Worm (Caenorhabditis elegans): ENCODE results near the gene Y53F4B.14.

Gene Y53F4B.14

DNA sequence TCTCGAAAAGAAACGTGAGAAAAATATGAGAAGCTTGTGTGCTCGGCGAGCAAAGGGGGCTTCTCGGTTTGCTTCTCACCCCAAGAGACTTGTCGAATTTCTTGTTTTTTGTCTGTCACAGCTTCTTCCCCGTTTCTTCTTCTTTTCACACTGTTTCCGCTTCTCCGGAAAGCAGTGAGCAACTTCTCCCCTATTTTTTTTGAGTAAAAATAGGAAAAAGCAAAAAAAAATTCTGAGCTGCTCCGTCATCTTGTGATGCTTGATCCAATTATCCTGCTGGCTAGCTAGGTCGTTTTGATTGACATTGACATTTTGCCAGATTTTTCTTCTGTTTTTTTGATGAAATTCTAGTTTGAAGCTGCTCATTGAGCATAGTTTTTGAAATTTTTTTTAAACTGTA is 23.4 kb upstream of the Y53F4B.14 start, which contains the start of gene Y53F4B.51:
Gene Y53F4B.51, minus strand, starts transcription at position 63 of the 400 bp plus-strand sequence.
- TF ChIP-seq ZK546.5 (tag; optimal IDR thresholded peaks at IDR 0.05) (no peak), mab-5 (tag; optimal IDR thresholded peaks at IDR 0.05) (no peak), dmd-4 (tag; optimal IDR thresholded peaks at IDR 0.05) (no peak), nhr-21 (tag; optimal IDR thresholded peaks at IDR 0.05) (no peak), unc-62 (GFP tag; optimal IDR thresholded peaks at IDR 0.05) (no peak), ceh-82 (tag; optimal IDR thresholded peaks at IDR 0.05) (no peak), aly-2 (tag; optimal IDR thresholded peaks at IDR 0.05) (no peak), elt-1 (tag; optimal IDR thresholded peaks at IDR 0.05) (no peak)

DNA sequence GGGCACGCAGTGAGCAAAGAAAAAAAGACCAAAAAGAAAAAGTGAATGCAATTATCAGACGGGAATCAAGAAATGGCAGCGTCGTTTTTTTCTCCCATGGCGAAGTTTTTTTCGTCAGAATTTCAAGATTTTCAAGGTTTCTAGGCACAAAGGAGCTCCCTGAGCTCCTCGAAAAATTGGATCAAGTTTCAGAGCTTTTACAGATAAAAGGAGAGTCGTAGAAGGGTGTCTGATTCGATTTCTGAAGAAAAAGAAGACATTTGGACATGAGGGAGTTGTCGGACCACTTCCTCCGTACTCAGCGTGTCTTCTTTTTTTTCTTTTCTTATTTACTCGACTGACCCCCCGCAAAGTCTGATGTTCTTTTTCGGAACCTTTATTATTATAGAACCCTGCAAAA is 22.1 kb upstream of the Y53F4B.14 start:
- no peak for TF ChIP-seq lin-39 (tag; optimal IDR thresholded peaks at IDR 0.05)
- no peak for TF ChIP-seq mab-5 (tag; optimal IDR thresholded peaks at IDR 0.05)
- no peak for TF ChIP-seq sem-4 (tag; optimal IDR thresholded peaks at IDR 0.05)
- no peak for TF ChIP-seq mbf-1 (tag; optimal IDR thresholded peaks at IDR 0.05)
- TF ChIP-seq ceh-82 (tag; optimal IDR thresholded peaks at IDR 0.05), result no peak
- no peak for TF ChIP-seq blmp-1 (tag; optimal IDR thresholded peaks at IDR 0.05; ENCODE audit: insufficient read depth)
- no peak for TF ChIP-seq nhr-129 (tag; optimal IDR thresholded peaks at IDR 0.05)
- TF ChIP-seq nhr-21 (tag; optimal IDR thresholded peaks at IDR 0.05), result no peak
- TF ChIP-seq fos-1 (tag; optimal IDR thresholded peaks at IDR 0.05), result no peak

- TF ChIP-seq elt-3 (tag; optimal IDR thresholded peaks at IDR 0.05) (no peak), unc-39 (tag; optimal IDR thresholded peaks at IDR 0.05) (no peak), nhr-21 (tag; optimal IDR thresholded peaks at IDR 0.05) (no peak), mab-5 (tag; optimal IDR thresholded peaks at IDR 0.05) (no peak), unc-55 (GFP tag; optimal IDR thresholded peaks at IDR 0.05) (no peak), ZK546.5 (tag; optimal IDR thresholded peaks at IDR 0.05) (no peak), nhr-129 (tag; optimal IDR thresholded peaks at IDR 0.05) (no peak)
These were observed 18.9 kb upstream of the Y53F4B.14 start, which contains the start of gene Y53F4B.12 for ce11 chrII:15018923-15019322. Y53F4B.12 (plus strand) TSS chrII:15019223.

DNA sequence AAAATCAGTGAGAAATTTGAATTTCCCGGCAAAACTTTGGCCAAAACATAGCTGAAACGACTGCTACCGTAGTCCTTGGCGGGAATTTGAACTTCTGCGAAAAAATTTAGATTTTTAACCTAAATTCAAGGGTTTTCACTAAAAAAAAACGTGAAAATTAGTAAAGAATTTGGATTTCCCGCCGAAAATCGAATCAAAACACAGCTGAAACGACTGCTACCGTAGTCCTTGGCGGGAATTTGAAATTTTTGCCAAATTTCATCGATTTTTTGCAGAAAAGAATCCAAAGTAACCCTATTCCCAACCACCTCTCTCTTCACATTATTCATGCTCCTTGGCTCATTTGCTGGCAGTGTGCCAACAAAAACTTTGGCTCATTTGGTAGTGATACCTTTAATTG is 12.7 kb upstream of the Y53F4B.14 start:
- TF ChIP-seq lin-39 (tag; optimal IDR thresholded peaks at IDR 0.05), result no peak
- TF ChIP-seq lsy-2 (tag; optimal IDR thresholded peaks at IDR 0.05), result peak in 1 of 2 experiments; percentile 53
- no peak for TF ChIP-seq lin-13 (GFP tag; optimal IDR thresholded peaks at IDR 0.05)

- TF ChIP-seq fos-1 (tag; optimal IDR thresholded peaks at IDR 0.05), result peak; percentile 97
- no peak for TF ChIP-seq elt-3 (tag; optimal IDR thresholded peaks at IDR 0.05)
- TF ChIP-seq blmp-1 (tag; optimal IDR thresholded peaks at IDR 0.05; ENCODE audit: insufficient read depth), result peak; percentile 87
- 0 out of 2 replicates have a peak, but pooled peaks have one; percentile 26 for TF ChIP-seq ztf-1 (GFP tag; conservative IDR thresholded peaks at IDR 0.05)
- peak; percentile 45 for TF ChIP-seq zag-1 (tag; optimal IDR thresholded peaks at IDR 0.05)
- peak; percentile 95 for TF ChIP-seq gmeb-1 (tag; optimal IDR thresholded peaks at IDR 0.05)
- peak; percentile 100 for TF ChIP-seq sma-3 (GFP tag; optimal IDR thresholded peaks at IDR 0.05)
- peak; percentile 98 for TF ChIP-seq nhr-21 (tag; optimal IDR thresholded peaks at IDR 0.05)
- TF ChIP-seq mab-5 (tag; optimal IDR thresholded peaks at IDR 0.05), result peak; percentile 93
- TF ChIP-seq F13H6.1 (tag; optimal IDR thresholded peaks at IDR 0.05), result peak; percentile 96
- no peak for TF ChIP-seq lin-39 (tag; optimal IDR thresholded peaks at IDR 0.05)
- TF ChIP-seq nhr-6 (tag; optimal IDR thresholded peaks at IDR 0.05), result peak; percentile 87
- TF ChIP-seq nhr-10 (tag; optimal IDR thresholded peaks at IDR 0.05), result peak; percentile 14
- TF ChIP-seq nhr-25 (tag; optimal IDR thresholded peaks at IDR 0.05), result peak; percentile 95
- TF ChIP-seq aly-2 (tag; optimal IDR thresholded peaks at IDR 0.05), result no peak
- TF ChIP-seq lsy-2 (tag; optimal IDR thresholded peaks at IDR 0.05), result peak; percentile 90 to 95
- no peak for TF ChIP-seq alr-1 (tag; optimal IDR thresholded peaks at IDR 0.05)
- no peak for TF ChIP-seq nhr-11 (tag; optimal IDR thresholded peaks at IDR 0.05)
- TF ChIP-seq dmd-4 (tag; optimal IDR thresholded peaks at IDR 0.05), result no peak
- TF ChIP-seq elt-1 (tag; optimal IDR thresholded peaks at IDR 0.05), result peak; percentile 40
- peak; percentile 51 for TF ChIP-seq R02D3.7 (tag; optimal IDR thresholded peaks at IDR 0.05)
- peak; percentile 94 for TF ChIP-seq ama-1 (optimal IDR thresholded peaks at IDR 0.05)
- peak; percentile 91 for TF ChIP-seq ceh-16 (tag; optimal IDR thresholded peaks at IDR 0.05)
- TF ChIP-seq nhr-23 (tag; optimal IDR thresholded peaks at IDR 0.05), result no peak
- TF ChIP-seq nhr-77 (tag; optimal IDR thresholded peaks at IDR 0.05), result peak; percentile 94
- TF ChIP-seq C34F6.9 (tag; optimal IDR thresholded peaks at IDR 0.05), result peak; percentile 88
- TF ChIP-seq nhr-12 (tag; optimal IDR thresholded peaks at IDR 0.05), result peak; percentile 20
- peak; percentile 90 for TF ChIP-seq nhr-129 (tag; optimal IDR thresholded peaks at IDR 0.05)
- TF ChIP-seq unc-39 (tag; optimal IDR thresholded peaks at IDR 0.05), result no peak
- peak; percentile 95 for TF ChIP-seq ztf-4 (tag; optimal IDR thresholded peaks at IDR 0.05)
- TF ChIP-seq skn-1 (tag; optimal IDR thresholded peaks at IDR 0.05), result no peak
- TF ChIP-seq crh-2 (tag; optimal IDR thresholded peaks at IDR 0.05), result peak; percentile 99
- TF ChIP-seq sem-4 (tag; optimal IDR thresholded peaks at IDR 0.05), result peak; percentile 96
- TF ChIP-seq nhr-237 (tag; optimal IDR thresholded peaks at IDR 0.05), result peak; percentile 51
- peak; percentile 82 for TF ChIP-seq Y55F3AM.14 (GFP tag; optimal IDR thresholded peaks at IDR 0.05)
- TF ChIP-seq ztf-11 (tag; optimal IDR thresholded peaks at IDR 0.05), result peak; percentile 68
- TF ChIP-seq egl-27 (tag; optimal IDR thresholded peaks at IDR 0.05), result peak; percentile 95
- TF ChIP-seq lin-13 (GFP tag; optimal IDR thresholded peaks at IDR 0.05), result peak; percentile 97
These were observed 12.1 kb upstream of the Y53F4B.14 start, which contains the start of gene cmtr-1 for ce11 chrII:15025599-15026164. cmtr-1 (plus strand) TSS chrII:15026114.

Measured in whole organism, L2 larva.